Fruit fly (Drosophila melanogaster) whole organism: Measurements from ENCODE around the gene Ibf1.

Experiments
- CG8478 ChIP-seq: fragments of >200 bp; optimal IDR thresholded peaks from 2 replicates; lab custom pipeline; 2018; ENCODE audit warnings: inconsistent platforms
- Dll ChIP-seq: fragments of >200 bp; optimal IDR thresholded peaks from 2 replicates; lab custom pipeline; 2017
- usp ChIP-seq: fragments of >200 bp; optimal IDR thresholded peaks from 2 replicates; lab custom pipeline; 2017; ENCODE audit warnings: missing biosample characterization, missing genetic modification characterization, mixed read lengths

dm6 chr3R:9227944-9228343 lies 30.8 kb upstream of the Ibf1 start:
- TF ChIP-seq CG8478 (lab: Kevin White, UChicago) (no peak), Dll (lab: Kevin White, UChicago) (no peak), usp (GFP tag; lab: Kevin White, UChicago) (no peak)
